Worm (Caenorhabditis elegans) whole organism, L4 larva: ENCODE measurements around the gene nhr-90.

ENCODE experiments used
- T26A8.4 ChIP-seq: fragments of 200-800 bp; sonication (Bioruptor generic); IDR thresholded peaks from 2 replicates; pipeline ENCODE4 v1.3.6; 2022; ENCODE audit warnings: missing genetic modification characterization, missing compliant biosample characterization
- Y5F2A.4 ChIP-seq: fragments of 200-800 bp; sonication (Bioruptor generic); optimal IDR thresholded peaks from 2 replicates; lab custom pipeline; 2018; ENCODE audit warnings: mild to moderate bottlenecking, missing genetic modification characterization, missing compliant biosample characterization
- attf-4 ChIP-seq: sonication (generic microtip); optimal IDR thresholded peaks from 3 replicates; lab custom pipeline; 2017; ENCODE audit warnings: missing biosample characterization, missing genetic modification characterization
- ceh-82 ChIP-seq: sonication (generic microtip); optimal IDR thresholded peaks from 2 replicates; lab custom pipeline; 2017; ENCODE audit warnings: missing biosample characterization, missing genetic modification characterization
- cey-2 ChIP-seq: sonication (generic microtip); optimal IDR thresholded peaks from 3 replicates; lab custom pipeline; 2017; ENCODE audit warnings: missing genetic modification characterization, mild to moderate bottlenecking, missing compliant biosample characterization, antibody characterized with exemption, borderline replicate concordance; ENCODE audit not compliant: insufficient read depth
- duxl-1 ChIP-seq: sonication (generic microtip); optimal IDR thresholded peaks from 2 replicates; lab custom pipeline; 2016; ENCODE audit warnings: mild to moderate bottlenecking, missing genetic modification characterization, moderate library complexity, missing compliant biosample characterization; ENCODE audit not compliant: poor library complexity
- fos-1 ChIP-seq: fragments of 150-350 bp; optimal IDR thresholded peaks from 2 replicates; lab custom pipeline; 2014; ENCODE audit warnings: missing biosample characterization, missing genetic modification characterization
- lin-15B ChIP-seq: fragments of 150-350 bp; sonication (generic microtip); optimal IDR thresholded peaks from 3 replicates; lab custom pipeline; 2014; ENCODE audit warnings: missing biosample characterization, missing genetic modification characterization
- mep-1 ChIP-seq: fragments of 150-350 bp; sonication (generic microtip); optimal IDR thresholded peaks from 3 replicates; lab custom pipeline; 2014; ENCODE audit warnings: missing biosample characterization, missing genetic modification characterization
- pha-4 ChIP-seq, 2 experiments: fragments of 150-350 bp in 1 of 2; fragments of 200-800 bp in 1 of 2; sonication (Bioruptor generic) in 1 of 2; IDR thresholded peaks in 1 of 2; optimal IDR thresholded peaks in 1 of 2; 2 replicates each; pipeline versions ENCODE4 v1.3.6 to Lab custom; 2014 to 2022; ENCODE audit warnings: missing genetic modification characterization in 2 of 2, missing genetic modification reagents in 2 of 2, missing biosample characterization in 1 of 2, missing compliant biosample characterization in 1 of 2
- unc-62 ChIP-seq, 3 experiments: fragments of 150-350 bp in 1 of 3; sonication (generic microtip); optimal IDR thresholded peaks in 2 of 3; peaks in 1 of 3; 1 replicate in 1 of 3; 2 replicates in 2 of 3; lab custom pipeline; 2014 to 2017; ENCODE audit warnings: missing biosample characterization in 3 of 3, missing genetic modification characterization in 3 of 3, missing genetic modification reagents in 3 of 3, missing genotype in 1 of 3
- ztf-11 ChIP-seq: fragments of 150-350 bp; optimal IDR thresholded peaks from 2 replicates; lab custom pipeline; 2014; ENCODE audit warnings: missing biosample characterization, missing genetic modification characterization

DNA sequence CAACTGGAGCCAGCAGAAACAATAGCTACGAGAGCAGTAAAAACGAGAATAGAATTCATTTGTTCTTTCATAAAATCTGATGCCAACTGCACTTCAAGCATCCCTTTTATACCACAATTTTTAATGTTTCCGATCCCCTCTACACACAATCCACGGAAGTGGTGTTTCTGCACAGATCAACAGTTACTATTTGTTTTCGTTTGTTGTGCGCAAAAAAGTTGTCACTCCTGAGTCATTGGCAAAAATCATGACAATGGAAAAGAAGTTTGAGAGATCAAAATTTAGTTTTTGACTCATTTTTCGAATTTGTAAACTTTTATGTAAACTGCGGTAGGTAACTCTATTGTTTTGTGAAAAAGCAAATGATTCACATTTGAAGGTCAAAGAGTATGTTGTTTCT lies 6.2 kb upstream of the nhr-90 start, which contains the start of gene srlf-37:
- no peak for TF ChIP-seq unc-62 (GFP tag; optimal IDR thresholded peaks at IDR 0.05 in 1 of 2; lab: Kevin White, UChicago)
- TF ChIP-seq unc-62 (tag; optimal IDR thresholded peaks at IDR 0.05; lab: Kevin White, UChicago), result no peak
- TF ChIP-seq mep-1, result no peak
- TF ChIP-seq ceh-82 (tag; lab: Kevin White, UChicago), result no peak
- TF ChIP-seq lin-15B (tag; lab: Kevin White, UChicago), result no peak
- no peak for TF ChIP-seq cey-2 (tag; lab: Kevin White, UChicago)
- TF ChIP-seq T26A8.4, result no peak
- TF ChIP-seq Y5F2A.4 (GFP tag; lab: Kevin White, UChicago), result no peak
- TF ChIP-seq fos-1 (tag; lab: Kevin White, UChicago), result no peak
- TF ChIP-seq attf-4, result no peak
- no peak for TF ChIP-seq ztf-11 (tag; lab: Kevin White, UChicago)
- TF ChIP-seq duxl-1 (tag; lab: Kevin White, UChicago), result no peak
- TF ChIP-seq pha-4 (GFP tag; IDR thresholded peaks at IDR 0.05; lab: Robert Waterston, UW), result no peak
- TF ChIP-seq pha-4 (tag; optimal IDR thresholded peaks at IDR 0.05; lab: Kevin White, UChicago), result no peak
